Worm (Caenorhabditis elegans): Measurements from ENCODE around the gene pmp-1.

Gene pmp-1

DNA sequence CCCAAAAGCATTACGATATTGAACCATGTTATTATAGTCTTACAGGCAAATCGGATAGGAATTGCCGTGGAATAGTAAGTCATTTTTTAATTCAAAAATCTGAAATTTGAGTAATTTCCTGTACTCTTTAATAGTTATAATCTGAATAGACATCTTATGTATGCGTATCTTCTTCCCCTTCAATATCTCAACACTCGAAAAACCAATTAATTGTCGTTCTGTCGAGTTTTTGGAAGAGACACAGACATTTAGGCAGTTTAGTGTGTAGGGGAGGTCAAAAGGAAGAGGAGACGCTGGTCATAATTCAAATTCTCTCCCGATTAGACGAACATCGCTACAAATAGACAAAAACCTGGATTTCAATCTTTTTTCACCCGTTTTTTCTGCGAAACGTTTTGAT is 48.1 kb downstream of the pmp-1 start:
- TF ChIP-seq mep-1 (tag; optimal IDR thresholded peaks at IDR 0.05) (peak; percentile 28), unc-62 (GFP tag; optimal IDR thresholded peaks at IDR 0.05 in 1 of 2) (peak in 1 of 2 experiments; percentile 98), unc-62 (tag; optimal IDR thresholded peaks at IDR 0.05) (no peak), daf-12 (tag; optimal IDR thresholded peaks at IDR 0.05) (no peak), nhr-48 (tag; optimal IDR thresholded peaks at IDR 0.05) (no peak), egl-27 (tag; optimal IDR thresholded peaks at IDR 0.05) (no peak), arid-1 (GFP tag; conservative IDR thresholded peaks at IDR 0.05) (no peak), dve-1 (tag; optimal IDR thresholded peaks at IDR 0.05; ENCODE audit: insufficient read depth) (peak; percentile 33), nhr-10 (tag; optimal IDR thresholded peaks at IDR 0.05) (peak; percentile 18), T26A8.4 (GFP tag; IDR thresholded peaks at IDR 0.05) (no peak), Y5F2A.4 (GFP tag; optimal IDR thresholded peaks at IDR 0.05) (no peak), hlh-30 (tag; optimal IDR thresholded peaks at IDR 0.05; ENCODE audit: insufficient read depth) (peak; percentile 17), nhr-28 (tag; optimal IDR thresholded peaks at IDR 0.05) (peak; percentile 80), tra-1 (GFP tag; IDR thresholded peaks at IDR 0.05) (0 out of 2 replicates have a peak, but pooled peaks have one; percentile 47), mes-2 (tag; optimal IDR thresholded peaks at IDR 0.05; ENCODE audit: poor library complexity, severe bottlenecking) (peak; percentile 11), lsy-2 (tag; optimal IDR thresholded peaks at IDR 0.05) (peak in 1 of 2 experiments; percentile 50), aha-1 (tag) (peak; percentile 92)

DNA sequence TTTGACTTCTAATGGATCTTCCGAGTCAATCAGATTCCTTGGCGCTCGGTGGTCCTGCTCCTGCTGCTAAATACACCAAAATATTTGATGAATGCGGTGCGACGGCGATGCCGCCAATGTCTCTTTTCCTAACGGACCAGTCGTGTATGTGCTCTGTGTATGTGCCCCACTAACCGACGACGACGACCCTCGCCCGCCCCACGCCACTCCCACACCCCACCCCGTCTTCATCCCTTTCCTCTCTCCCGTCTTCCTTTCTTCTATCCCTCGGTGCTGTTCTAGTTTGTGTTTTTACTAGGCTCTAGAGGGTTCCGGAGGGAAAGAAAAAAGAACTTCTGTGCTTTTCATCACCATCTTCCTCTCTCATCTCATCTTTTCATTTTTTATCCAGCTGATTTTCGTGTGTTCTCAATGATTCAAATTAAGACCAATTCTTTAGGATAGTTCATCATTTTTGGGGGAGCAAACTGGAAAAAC is 48.9 kb downstream of the pmp-1 start, which contains the start of gene egl-27:
Gene egl-27, plus strand, starts transcription at position 427 of the 477 bp plus-strand sequence.
- TF ChIP-seq set-16 (GFP tag; IDR thresholded peaks at IDR 0.05) (peak; percentile 57), nhr-28 (tag; optimal IDR thresholded peaks at IDR 0.05) (peak; percentile 21), unc-62 (GFP tag; optimal IDR thresholded peaks at IDR 0.05 in 1 of 2) (peak in 1 of 2 experiments; percentile 52), unc-62 (tag; optimal IDR thresholded peaks at IDR 0.05) (no peak), tag-97 (GFP tag; IDR thresholded peaks at IDR 0.05) (no peak), Y48G9A.11 (GFP tag; IDR thresholded peaks at IDR 0.05) (no peak), zag-1 (tag; optimal IDR thresholded peaks at IDR 0.05) (no peak), lim-7 (GFP tag; IDR thresholded peaks at IDR 0.05) (0 out of 2 replicates have a peak, but pooled peaks have one; percentile 46), tra-1 (GFP tag; IDR thresholded peaks at IDR 0.05) (0 out of 2 replicates have a peak, but pooled peaks have one; percentile 42), hlh-11 (tag; optimal IDR thresholded peaks at IDR 0.05) (peak; percentile 39), hmg-1.1 (GFP tag; IDR thresholded peaks at IDR 0.05) (0 out of 2 replicates have a peak, but pooled peaks have one; percentile 44), ZK337.2 (GFP tag; IDR thresholded peaks at IDR 0.05) (peak; percentile 20; the same call in 1 of the 2 replicates), unc-39 (tag; optimal IDR thresholded peaks at IDR 0.05) (no peak), fos-1 (tag; optimal IDR thresholded peaks at IDR 0.05) (no peak), egl-43 (GFP tag; IDR thresholded peaks at IDR 0.05) (peak; percentile 68), vab-7 (GFP tag; IDR thresholded peaks at IDR 0.05) (no peak), mxl-3 (GFP tag; optimal IDR thresholded peaks at IDR 0.05) (peak; percentile 16)

DNA sequence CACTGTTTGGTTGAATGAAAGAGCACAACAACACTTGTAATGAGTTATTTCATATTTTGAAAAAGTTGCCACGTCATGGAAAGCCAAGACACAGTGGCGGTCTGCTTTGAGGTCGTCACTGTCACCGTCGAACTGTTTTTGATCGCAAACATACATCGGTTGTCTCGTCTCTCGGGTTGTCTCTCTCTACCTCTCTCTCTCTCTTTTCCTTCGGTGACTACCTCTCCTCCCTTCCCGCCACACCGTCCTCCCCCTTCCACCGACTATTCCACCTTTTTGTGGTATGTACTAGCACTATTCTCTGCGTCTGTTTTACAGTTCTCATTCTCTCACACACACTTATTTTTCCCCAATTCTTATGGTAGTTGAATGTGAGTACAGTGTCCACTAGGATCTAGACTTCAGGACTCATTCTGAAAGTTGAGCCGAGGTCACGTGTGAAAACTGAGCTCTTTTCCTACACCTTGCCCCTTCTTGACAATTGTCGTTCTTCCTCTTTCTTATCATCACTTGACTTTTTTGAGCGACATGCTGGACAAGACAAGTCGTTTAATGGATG is 49.7 kb downstream of the pmp-1 start:
- TF ChIP-seq php-3 (GFP tag; IDR thresholded peaks at IDR 0.05): no peak
- no peak for TF ChIP-seq duxl-1 (tag; optimal IDR thresholded peaks at IDR 0.05; ENCODE audit: poor library complexity)
- no peak for TF ChIP-seq aly-2 (tag; optimal IDR thresholded peaks at IDR 0.05)
- TF ChIP-seq fos-1 (tag; optimal IDR thresholded peaks at IDR 0.05): no peak
- peak; percentile 22 for TF ChIP-seq mes-2 (tag; optimal IDR thresholded peaks at IDR 0.05; ENCODE audit: poor library complexity, severe bottlenecking)
- TF ChIP-seq mep-1 (tag; optimal IDR thresholded peaks at IDR 0.05): peak; percentile 55
- peak; percentile 5 for TF ChIP-seq nhr-11 (tag; optimal IDR thresholded peaks at IDR 0.05)
- TF ChIP-seq nhr-25 (tag; optimal IDR thresholded peaks at IDR 0.05; ENCODE audit: borderline replicate concordance, insufficient read depth): peak; percentile 18
- TF ChIP-seq nhr-6 (tag; optimal IDR thresholded peaks at IDR 0.05): peak; percentile 24
- no peak for TF ChIP-seq egl-27 (tag; optimal IDR thresholded peaks at IDR 0.05)
- TF ChIP-seq daf-16 (GFP tag; optimal IDR thresholded peaks at IDR 0.05): no peak
- peak; percentile 52 for TF ChIP-seq daf-16 (tag; optimal IDR thresholded peaks at IDR 0.05)
- TF ChIP-seq set-16 (GFP tag; IDR thresholded peaks at IDR 0.05): 0 out of 2 replicates have a peak, but pooled peaks have one; percentile 17
- TF ChIP-seq dve-1 (tag; optimal IDR thresholded peaks at IDR 0.05; ENCODE audit: insufficient read depth): peak; percentile 22
- TF ChIP-seq snpc-1.2 (GFP tag; IDR thresholded peaks at IDR 0.05): no peak
- peak; percentile 97 for TF ChIP-seq aha-1 (tag)
- TF ChIP-seq lsy-2 (tag; optimal IDR thresholded peaks at IDR 0.05): peak in 1 of 2 experiments; percentile 26
- no peak for TF ChIP-seq hif-1 (tag; optimal IDR thresholded peaks at IDR 0.05)
- no peak for TF ChIP-seq zfp-3 (GFP tag; conservative IDR thresholded peaks at IDR 0.05)
- peak; percentile 33 for TF ChIP-seq nhr-48 (tag; optimal IDR thresholded peaks at IDR 0.05)
- no peak for TF ChIP-seq lin-38 (GFP tag; IDR thresholded peaks at IDR 0.05)
- peak; percentile 61; the same call in 1 of the 2 replicates for TF ChIP-seq lin-1 (GFP tag; IDR thresholded peaks at IDR 0.05)
- peak in 1 of 2 experiments; percentile 69 for TF ChIP-seq unc-62 (GFP tag; optimal IDR thresholded peaks at IDR 0.05 in 1 of 2)
- TF ChIP-seq unc-62 (tag; optimal IDR thresholded peaks at IDR 0.05): no peak
- TF ChIP-seq dmd-6 (GFP tag; IDR thresholded peaks at IDR 0.05): peak; percentile 54
- TF ChIP-seq hlh-11 (tag; optimal IDR thresholded peaks at IDR 0.05): peak; percentile 79

Measured in whole organism, L4 larva.